Worm (Caenorhabditis elegans): ENCODE results near the gene nspe-7.

nspe-7 gene

DNA sequence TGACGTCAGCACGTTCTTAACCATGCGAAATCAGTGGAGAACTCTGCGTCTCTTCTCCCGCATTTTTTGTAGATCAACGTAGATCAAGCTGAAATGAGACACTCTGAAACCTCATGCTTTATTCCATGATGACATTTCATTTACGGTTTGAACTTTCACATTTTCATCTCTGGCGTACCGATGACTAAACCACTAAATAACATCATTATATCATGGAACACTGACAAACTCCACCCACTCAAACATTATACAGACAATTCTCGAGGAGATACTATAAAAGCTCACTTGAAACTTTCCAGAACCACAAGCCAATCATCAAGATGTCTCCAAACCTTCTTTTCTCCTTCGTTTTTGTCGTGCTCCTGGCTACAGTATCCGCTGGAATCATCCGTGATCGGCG is at the start of gene nspe-7:
nspe-7 (plus strand) TSS at position 301 of the 400 bp plus-strand sequence.
- TF ChIP-seq C38D4.7 (GFP tag; optimal IDR thresholded peaks at IDR 0.05), result no peak

DNA sequence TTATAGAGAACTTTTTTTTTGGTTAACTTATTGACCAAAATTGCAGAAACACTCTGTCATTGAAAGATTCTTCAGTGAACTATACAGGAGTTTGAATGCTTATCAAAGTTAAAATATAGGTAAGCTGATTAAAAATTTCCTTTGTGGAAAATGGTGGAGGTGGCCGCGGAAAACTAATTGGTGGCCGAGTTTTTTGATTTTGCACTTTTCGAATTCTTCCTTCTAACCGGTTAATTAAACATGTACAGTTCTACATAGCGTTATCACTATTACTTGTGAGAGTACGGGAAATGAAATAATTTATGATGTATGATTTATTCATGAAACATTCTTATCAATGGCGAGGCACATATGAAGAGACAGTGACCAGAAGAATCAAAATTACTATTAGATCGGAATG is 49.2 kb upstream of the nspe-7 start, which contains the start of gene clec-8:
clec-8 (minus strand) TSS at position 308 of the 400 bp plus-strand sequence.
- TF ChIP-seq ceh-48 (tag; optimal IDR thresholded peaks at IDR 0.05) (no peak), hlh-30 (tag; optimal IDR thresholded peaks at IDR 0.05; ENCODE audit: insufficient read depth) (no peak), pqm-1 (tag; optimal IDR thresholded peaks at IDR 0.05) (no peak), ceh-45 (GFP tag; IDR thresholded peaks at IDR 0.05) (no peak), elt-2 (tag; optimal IDR thresholded peaks at IDR 0.05) (no peak), pat-9 (tag; optimal IDR thresholded peaks at IDR 0.05) (no peak), K02D7.2 (tag; optimal IDR thresholded peaks at IDR 0.05) (no peak), ceh-6 (GFP tag; optimal IDR thresholded peaks at IDR 0.05) (no peak), pha-2 (tag; optimal IDR thresholded peaks at IDR 0.05) (no peak), hlh-8 (tag; optimal IDR thresholded peaks at IDR 0.05) (no peak), gmeb-2 (tag; optimal IDR thresholded peaks at IDR 0.05) (no peak), unc-42 (tag; optimal IDR thresholded peaks at IDR 0.05) (no peak), ttx-3 (tag; optimal IDR thresholded peaks at IDR 0.05) (no peak), eyg-1 (tag; optimal IDR thresholded peaks at IDR 0.05) (no peak), ceh-31 (tag; optimal IDR thresholded peaks at IDR 0.05) (no peak), unc-86 (tag; optimal IDR thresholded peaks at IDR 0.05) (no peak), pros-1 (tag; optimal IDR thresholded peaks at IDR 0.05) (no peak), hlh-15 (tag; optimal IDR thresholded peaks at IDR 0.05) (no peak), dmd-4 (tag; optimal IDR thresholded peaks at IDR 0.05; ENCODE audit: borderline replicate concordance) (no peak)

DNA sequence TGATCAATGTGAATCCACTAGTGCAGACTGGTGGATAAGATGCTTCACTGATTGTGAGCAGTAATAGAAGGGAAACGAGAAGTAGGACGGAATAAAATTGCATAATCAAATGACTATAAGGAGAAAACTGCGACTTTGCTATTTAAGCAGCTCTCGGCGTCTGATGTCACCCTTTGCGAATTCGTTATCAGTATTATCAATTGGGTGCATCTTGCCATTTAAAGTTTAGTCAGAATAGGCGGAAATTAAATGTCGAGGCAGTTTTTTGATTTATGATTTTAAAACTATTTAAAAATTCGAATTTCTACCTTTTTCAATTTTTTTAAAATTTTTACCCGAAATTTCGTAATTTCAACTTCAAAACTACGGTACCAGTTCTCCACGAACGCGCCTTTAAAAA is 46.0 kb upstream of the nspe-7 start, which contains the start of gene clec-4:
clec-4 (minus strand) TSS at position 162 of the 400 bp plus-strand sequence.
- TF ChIP-seq K02D7.2 (tag; optimal IDR thresholded peaks at IDR 0.05) (no peak), gmeb-2 (tag; optimal IDR thresholded peaks at IDR 0.05) (no peak), ceh-14 (tag; optimal IDR thresholded peaks at IDR 0.05) (no peak), pha-2 (tag; optimal IDR thresholded peaks at IDR 0.05) (no peak), unc-42 (tag; optimal IDR thresholded peaks at IDR 0.05) (no peak), ceh-31 (tag; optimal IDR thresholded peaks at IDR 0.05) (no peak), ceh-22 (tag; optimal IDR thresholded peaks at IDR 0.05) (no peak), pag-3 (tag; optimal IDR thresholded peaks at IDR 0.05; ENCODE audit: borderline replicate concordance) (no peak), syd-9 (tag; optimal IDR thresholded peaks at IDR 0.05) (no peak), elt-4 (tag; optimal IDR thresholded peaks at IDR 0.05) (no peak), lin-11 (tag; optimal IDR thresholded peaks at IDR 0.05) (no peak)

- peak; percentile 68 for TF ChIP-seq ceh-31 (tag; optimal IDR thresholded peaks at IDR 0.05)
- peak; percentile 10 for TF ChIP-seq nfya-1 (tag; optimal IDR thresholded peaks at IDR 0.05)
- TF ChIP-seq ceh-48 (tag; optimal IDR thresholded peaks at IDR 0.05), result peak; percentile 17
- TF ChIP-seq tbx-2 (tag; optimal IDR thresholded peaks at IDR 0.05), result peak; percentile 34
- TF ChIP-seq ceh-34 (tag; optimal IDR thresholded peaks at IDR 0.05), result peak; percentile 28
- TF ChIP-seq ttx-3 (tag; optimal IDR thresholded peaks at IDR 0.05), result no peak
- no peak for TF ChIP-seq mec-3 (tag; optimal IDR thresholded peaks at IDR 0.05; ENCODE audit: borderline replicate concordance)
Measured at ce11 chrII:12603667-12604621, 23.0 kb upstream of the nspe-7 start, which contains the start of the genes ceh-100 and lips-15. ceh-100 (minus strand) TSS chrII:12603680. lips-15 (plus strand) TSS chrII:12604386.

- TF ChIP-seq sox-4 (tag; optimal IDR thresholded peaks at IDR 0.05) (no peak), ceh-48 (tag; optimal IDR thresholded peaks at IDR 0.05) (no peak), ceh-31 (tag; optimal IDR thresholded peaks at IDR 0.05) (no peak), ama-1 (optimal IDR thresholded peaks at IDR 0.05) (no peak), elt-4 (tag; optimal IDR thresholded peaks at IDR 0.05) (no peak), fkh-10 (GFP tag; optimal IDR thresholded peaks at IDR 0.05) (no peak), pros-1 (tag; optimal IDR thresholded peaks at IDR 0.05) (no peak), C08G9.2 (tag; optimal IDR thresholded peaks at IDR 0.05) (no peak), ceh-34 (tag; optimal IDR thresholded peaks at IDR 0.05) (no peak), pha-2 (tag; optimal IDR thresholded peaks at IDR 0.05) (no peak), hlh-8 (tag; optimal IDR thresholded peaks at IDR 0.05) (no peak)
Measured at ce11 chrII:12606108-12606507, 20.9 kb upstream of the nspe-7 start.

Measured in whole organism, late embryonic.